Worm (Caenorhabditis elegans) whole organism, L4 larva: ENCODE results near the gene F14H3.5.

Experiments used
- F10B5.3 ChIP-seq: sonication (generic microtip); optimal IDR thresholded peaks from 2 replicates; lab custom pipeline; 2016; ENCODE audit warnings: mild to moderate bottlenecking, missing genetic modification characterization, missing compliant biosample characterization
- F37D6.2 ChIP-seq: sonication (generic microtip); optimal IDR thresholded peaks from 2 replicates; lab custom pipeline; 2016; ENCODE audit warnings: mild to moderate bottlenecking, missing genetic modification characterization, missing compliant biosample characterization
- F44E2.7 ChIP-seq: fragments of 200-800 bp; sonication (Bioruptor generic); IDR thresholded peaks from 2 replicates; pipeline ENCODE4 v2.1.2; 2022; ENCODE audit warnings: missing genetic modification characterization, missing compliant biosample characterization
- R02D3.7 ChIP-seq: fragments of 150-350 bp; sonication (generic microtip); optimal IDR thresholded peaks from 3 replicates; lab custom pipeline; 2014; ENCODE audit warnings: missing biosample characterization, missing genetic modification characterization
- ZK337.2 ChIP-seq: fragments of 200-800 bp; sonication (Bioruptor generic); IDR thresholded peaks from 2 replicates; pipeline ENCODE4 v1.3.6; 2022; ENCODE audit warnings: missing genetic modification reagents, missing genetic modification characterization, missing compliant biosample characterization
- aha-1 ChIP-seq: fragments of 150-350 bp; peaks from one replicate; lab custom pipeline; 2014; ENCODE audit warnings: missing biosample characterization, missing genetic modification characterization
- ama-1 ChIP-seq: fragments of 150-350 bp; optimal IDR thresholded peaks from 2 replicates; lab custom pipeline; 2014; ENCODE audit warnings: inconsistent platforms, mixed read lengths
- arid-1 ChIP-seq: fragments of 200-800 bp; sonication (Bioruptor generic); conservative IDR thresholded peaks from 2 replicates; pipeline ENCODE4 v1.3.6; 2022; ENCODE audit warnings: missing genetic modification reagents, missing genetic modification characterization, missing compliant biosample characterization
- attf-4 ChIP-seq: sonication (generic microtip); optimal IDR thresholded peaks from 3 replicates; lab custom pipeline; 2017; ENCODE audit warnings: missing biosample characterization, missing genetic modification characterization
- ceh-32 ChIP-seq: sonication (generic microtip); optimal IDR thresholded peaks from 2 replicates; lab custom pipeline; 2016; ENCODE audit warnings: mild to moderate bottlenecking, missing genetic modification characterization, missing compliant biosample characterization; ENCODE audit not compliant: poor library complexity
- ces-1 ChIP-seq: fragments of 150-350 bp; sonication (generic microtip); optimal IDR thresholded peaks from 4 replicates; lab custom pipeline; 2014; ENCODE audit warnings: missing biosample characterization, missing genetic modification reagents, missing genetic modification characterization
- cey-2 ChIP-seq: sonication (generic microtip); optimal IDR thresholded peaks from 3 replicates; lab custom pipeline; 2017; ENCODE audit warnings: missing genetic modification characterization, mild to moderate bottlenecking, missing compliant biosample characterization, antibody characterized with exemption, borderline replicate concordance; ENCODE audit not compliant: insufficient read depth
- daf-16 ChIP-seq, 3 experiments: sonication (generic microtip); optimal IDR thresholded peaks; 2 replicates each; lab custom pipeline; 2016 to 2017; ENCODE audit warnings: missing genetic modification characterization in 3 of 3, missing genetic modification reagents in 3 of 3, mild to moderate bottlenecking in 2 of 3, missing compliant biosample characterization in 2 of 3, missing biosample characterization in 1 of 3, moderate library complexity in 1 of 3
- daf-19 ChIP-seq: fragments of 200-800 bp; sonication (Bioruptor generic); conservative IDR thresholded peaks from 2 replicates; pipeline ENCODE4 v1.3.6; 2022; ENCODE audit warnings: missing genetic modification characterization, missing compliant biosample characterization
- dve-1 ChIP-seq: sonication (generic microtip); optimal IDR thresholded peaks from 2 replicates; lab custom pipeline; 2017; ENCODE audit warnings: antibody characterized with exemption, mild to moderate bottlenecking, missing genetic modification characterization, missing compliant biosample characterization; ENCODE audit not compliant: insufficient read depth
- egl-27 ChIP-seq: sonication (generic microtip); optimal IDR thresholded peaks from 3 replicates; lab custom pipeline; 2017; ENCODE audit warnings: missing biosample characterization, missing genetic modification reagents, missing genetic modification characterization
- fos-1 ChIP-seq: fragments of 150-350 bp; optimal IDR thresholded peaks from 2 replicates; lab custom pipeline; 2014; ENCODE audit warnings: missing biosample characterization, missing genetic modification characterization
- hlh-11 ChIP-seq: fragments of 200-800 bp; sonication (Bioruptor generic); optimal IDR thresholded peaks from 2 replicates; lab custom pipeline; 2018; ENCODE audit warnings: mild to moderate bottlenecking, missing genetic modification characterization, missing compliant biosample characterization
- lim-7 ChIP-seq: fragments of 200-800 bp; sonication (Bioruptor generic); IDR thresholded peaks from 2 replicates; pipeline ENCODE4 v1.3.6; 2022; ENCODE audit warnings: missing genetic modification characterization, missing compliant biosample characterization
- lin-29 ChIP-seq: fragments of 200-800 bp; sonication (Bioruptor generic); IDR thresholded peaks from 2 replicates; pipeline ENCODE4 v1.3.6; 2022; ENCODE audit warnings: missing genetic modification reagents, missing genetic modification characterization, missing compliant biosample characterization
- lir-3 ChIP-seq: sonication (generic microtip); optimal IDR thresholded peaks from 2 replicates; lab custom pipeline; 2016; ENCODE audit warnings: mild to moderate bottlenecking, missing genetic modification characterization, missing compliant biosample characterization
- lsy-2 ChIP-seq, 2 experiments: fragments of 150-350 bp in 1 of 2; sonication (generic microtip) in 1 of 2; optimal IDR thresholded peaks; 2 replicates each; lab custom pipeline; 2014 to 2017; ENCODE audit warnings: missing biosample characterization in 2 of 2, missing genetic modification characterization in 2 of 2
- madf-9 ChIP-seq: fragments of 200-800 bp; sonication (Bioruptor generic); conservative IDR thresholded peaks from 2 replicates; pipeline ENCODE4 v1.3.6; 2022; ENCODE audit warnings: missing genetic modification reagents, missing genetic modification characterization, missing compliant biosample characterization
- mdt-29 ChIP-seq: fragments of 200-800 bp; sonication (Bioruptor generic); IDR thresholded peaks from 2 replicates; pipeline ENCODE4 v1.3.6; 2022; ENCODE audit warnings: missing genetic modification reagents, missing genetic modification characterization, missing compliant biosample characterization
- mep-1 ChIP-seq: fragments of 150-350 bp; sonication (generic microtip); optimal IDR thresholded peaks from 3 replicates; lab custom pipeline; 2014; ENCODE audit warnings: missing biosample characterization, missing genetic modification characterization
- mxl-3 ChIP-seq: fragments of 200-800 bp; sonication (Bioruptor generic); optimal IDR thresholded peaks from 2 replicates; lab custom pipeline; 2018; ENCODE audit warnings: mild to moderate bottlenecking, missing genetic modification characterization, missing compliant biosample characterization
- nhr-11 ChIP-seq: fragments of 150-350 bp; optimal IDR thresholded peaks from 2 replicates; lab custom pipeline; 2014; ENCODE audit warnings: missing biosample characterization, missing genetic modification characterization
- nhr-111 ChIP-seq: fragments of 200-800 bp; sonication (Bioruptor generic); optimal IDR thresholded peaks from 2 replicates; lab custom pipeline; 2018; ENCODE audit warnings: mild to moderate bottlenecking, missing genetic modification characterization, missing compliant biosample characterization
- nhr-25 ChIP-seq: sonication (generic microtip); optimal IDR thresholded peaks from 2 replicates; lab custom pipeline; 2017; ENCODE audit warnings: missing genetic modification characterization, mild to moderate bottlenecking, missing compliant biosample characterization, antibody characterized with exemption, moderate library complexity, borderline replicate concordance; ENCODE audit not compliant: insufficient read depth
- nhr-28 ChIP-seq: fragments of 150-350 bp; optimal IDR thresholded peaks from 2 replicates; lab custom pipeline; 2014; ENCODE audit warnings: missing biosample characterization, missing genetic modification characterization
- nhr-41 ChIP-seq: fragments of 200-800 bp; sonication (Bioruptor generic); IDR thresholded peaks from 2 replicates; pipeline ENCODE4 v1.3.6; 2022; ENCODE audit warnings: missing genetic modification reagents, missing genetic modification characterization, missing compliant biosample characterization
- nhr-76 ChIP-seq: fragments of 150-350 bp; optimal IDR thresholded peaks from 2 replicates; lab custom pipeline; 2014; ENCODE audit warnings: missing biosample characterization, missing genetic modification characterization
- php-3 ChIP-seq: fragments of 200-800 bp; sonication (Bioruptor generic); IDR thresholded peaks from 2 replicates; pipeline ENCODE4 v1.3.6; 2022; ENCODE audit warnings: missing genetic modification reagents, missing genetic modification characterization, missing compliant biosample characterization
- skn-1 ChIP-seq: fragments of 150-350 bp; optimal IDR thresholded peaks from 2 replicates; lab custom pipeline; 2014; ENCODE audit warnings: missing biosample characterization, missing genetic modification characterization
- snpc-1.2 ChIP-seq: fragments of 200-800 bp; sonication (Bioruptor generic); IDR thresholded peaks from 2 replicates; pipeline ENCODE4 v1.3.6; 2022; ENCODE audit warnings: missing genetic modification reagents, missing genetic modification characterization, missing compliant biosample characterization
- snpc-4 ChIP-seq: fragments of 150-350 bp; optimal IDR thresholded peaks from 2 replicates; lab custom pipeline; 2014; ENCODE audit warnings: missing biosample characterization, missing genetic modification characterization
- spr-1 ChIP-seq: sonication (generic microtip); optimal IDR thresholded peaks from 2 replicates; lab custom pipeline; 2016; ENCODE audit warnings: mild to moderate bottlenecking, missing genetic modification characterization, missing compliant biosample characterization
- spr-3 ChIP-seq: fragments of 200-800 bp; sonication (Bioruptor generic); optimal IDR thresholded peaks from 2 replicates; lab custom pipeline; 2018; ENCODE audit warnings: mild to moderate bottlenecking, missing genetic modification characterization, missing compliant biosample characterization

Gene F14H3.5

DNA sequence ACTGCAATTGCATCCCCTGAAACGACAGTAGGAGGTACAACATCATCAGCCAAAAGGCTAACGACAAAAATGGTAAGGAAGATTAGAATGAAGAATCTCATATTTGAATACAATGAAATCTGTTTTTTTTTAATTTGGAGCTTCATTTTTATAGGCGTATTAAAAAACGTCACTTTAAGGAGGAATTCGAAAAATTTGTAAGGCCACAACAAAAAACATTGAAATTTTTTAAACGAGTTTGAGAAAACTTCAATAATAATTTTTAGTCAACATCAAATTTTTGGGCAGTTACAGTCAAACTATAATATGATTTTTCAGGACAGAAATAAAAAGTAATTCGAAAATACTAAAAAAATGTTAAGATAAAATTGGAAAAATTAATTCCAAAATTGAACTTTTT lies 5.9 kb upstream of the F14H3.5 start, which contains the start of gene F14H3.14:
Gene F14H3.14, minus strand, starts transcription at position 101 of the 400 bp plus-strand sequence.
- TF ChIP-seq F44E2.7 (GFP tag; lab: Robert Waterston, UW) (no peak), daf-16 (GFP tag; optimal IDR thresholded peaks at IDR 0.05; lab: Kevin White, UChicago) (no peak), daf-16 (tag; optimal IDR thresholded peaks at IDR 0.05; lab: Kevin White, UChicago) (no peak), ZK337.2 (GFP tag; lab: Robert Waterston, UW) (no peak)

DNA sequence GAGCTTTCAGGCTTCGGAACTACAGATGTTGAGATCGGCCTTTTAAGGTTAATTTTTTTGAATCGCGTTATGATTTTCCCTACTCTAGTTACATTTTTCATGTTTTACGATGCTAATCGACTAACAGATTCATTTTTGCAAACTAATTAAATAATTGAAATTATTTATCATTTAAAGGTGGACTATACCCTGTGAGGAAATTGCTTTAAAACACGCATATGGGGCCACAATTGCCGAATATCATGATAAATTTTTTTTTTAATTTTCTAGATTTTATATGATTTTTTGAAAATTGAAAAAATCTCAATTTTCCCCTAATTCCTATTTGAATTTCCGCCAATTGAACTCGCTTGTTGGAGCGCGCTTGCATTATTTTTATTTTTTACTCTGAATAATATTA lies 5.1 kb upstream of the F14H3.5 start, which contains the start of gene fbxa-100:
Gene fbxa-100, minus strand, starts transcription at position 101 of the 400 bp plus-strand sequence.
- TF ChIP-seq aha-1 (tag; lab: Kevin White, UChicago) (peak; percentile 23), egl-27 (tag; lab: Kevin White, UChicago) (no peak)

DNA sequence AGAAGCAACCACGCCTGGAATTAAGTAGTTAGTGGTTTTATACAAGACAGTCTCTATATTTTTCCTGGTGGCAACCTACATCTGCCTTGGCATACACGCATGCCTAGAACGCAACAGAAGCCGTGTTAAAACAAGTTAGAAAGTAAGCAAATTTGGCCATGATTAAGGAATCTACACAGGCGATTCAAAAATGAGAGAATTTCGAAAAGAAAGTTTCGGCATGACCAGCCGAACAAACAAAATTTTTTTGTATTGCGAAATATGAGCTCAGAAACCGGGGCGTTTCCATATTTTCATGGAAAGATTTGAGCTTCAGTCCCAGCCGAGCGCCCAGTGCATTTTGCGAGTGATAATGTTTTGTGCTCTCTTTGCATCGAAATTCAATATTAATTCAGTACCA lies 3.3 kb upstream of the F14H3.5 start, which contains the start of gene F14H3.15:
Gene F14H3.15, minus strand, starts transcription at position 101 of the 400 bp plus-strand sequence.
- no peak for TF ChIP-seq fos-1
- TF ChIP-seq nhr-76 (tag; lab: Kevin White, UChicago): no peak
- no peak for TF ChIP-seq php-3 (GFP tag; lab: Robert Waterston, UW)
- TF ChIP-seq spr-3: no peak
- no peak for TF ChIP-seq daf-19
- TF ChIP-seq cey-2 (tag; lab: Kevin White, UChicago): no peak
- no peak for TF ChIP-seq lir-3 (tag; lab: Kevin White, UChicago)
- TF ChIP-seq snpc-1.2 (GFP tag; lab: Robert Waterston, UW): no peak
- no peak for TF ChIP-seq mxl-3
- no peak for TF ChIP-seq lin-29 (GFP tag; lab: Robert Waterston, UW)
- no peak for TF ChIP-seq ceh-32 (tag; lab: Kevin White, UChicago)
- TF ChIP-seq nhr-111 (GFP tag; lab: Kevin White, UChicago): no peak
- no peak for TF ChIP-seq madf-9 (GFP tag; lab: Robert Waterston, UW)
- no peak for TF ChIP-seq egl-27 (tag; lab: Kevin White, UChicago)
- no peak for TF ChIP-seq spr-1 (tag; lab: Kevin White, UChicago)
- no peak for TF ChIP-seq lim-7 (GFP tag; lab: Robert Waterston, UW)
- no peak for TF ChIP-seq daf-16 (GFP tag; optimal IDR thresholded peaks at IDR 0.05; lab: Kevin White, UChicago)
- TF ChIP-seq daf-16 (tag; optimal IDR thresholded peaks at IDR 0.05; lab: Kevin White, UChicago): no peak
- no peak for TF ChIP-seq F37D6.2 (tag; lab: Kevin White, UChicago)
- TF ChIP-seq R02D3.7 (tag; lab: Kevin White, UChicago): no peak
- TF ChIP-seq nhr-28 (tag; lab: Kevin White, UChicago): no peak

DNA sequence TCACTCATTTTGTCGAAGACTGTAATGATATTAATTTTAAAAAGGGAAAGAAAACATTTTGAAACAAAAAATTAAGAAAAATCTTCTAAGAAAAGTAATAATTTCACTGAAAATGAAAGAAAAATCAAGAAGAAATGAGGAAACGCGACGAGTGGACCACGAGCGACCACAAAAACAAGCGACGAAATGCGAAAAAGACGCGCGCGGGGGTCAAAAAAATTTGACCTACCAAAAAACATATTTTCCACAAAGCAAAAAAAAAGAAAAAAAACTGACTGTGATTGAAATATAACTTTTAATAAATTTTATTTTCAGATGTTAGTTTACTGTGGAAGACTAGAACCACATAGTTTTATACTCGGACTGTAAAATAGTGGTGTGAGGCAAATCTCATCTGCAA lies 2.0 kb upstream of the F14H3.5 start, which contains the start of gene F14H3.6:
Gene F14H3.6, minus strand, starts transcription at position 22 of the 400 bp plus-strand sequence.
- TF ChIP-seq mdt-29 (GFP tag; lab: Robert Waterston, UW) (no peak), spr-3 (no peak), attf-4 (tag; lab: Kevin White, UChicago) (no peak), lim-7 (GFP tag; lab: Robert Waterston, UW) (no peak), nhr-41 (no peak), lsy-2 (tag; optimal IDR thresholded peaks at IDR 0.05; lab: Kevin White, UChicago) (no peak), egl-27 (tag; lab: Kevin White, UChicago) (no peak), nhr-11 (no peak), skn-1 (no peak), hlh-11 (tag; lab: Kevin White, UChicago) (no peak), dve-1 (tag; lab: Kevin White, UChicago) (no peak), mep-1 (tag; lab: Kevin White, UChicago) (no peak), lir-3 (tag; lab: Kevin White, UChicago) (no peak), snpc-4 (tag; lab: Kevin White, UChicago) (no peak), arid-1 (GFP tag; lab: Robert Waterston, UW) (no peak), nhr-25 (no peak), ama-1 (lab: Kevin White, UChicago) (no peak), spr-1 (tag; lab: Kevin White, UChicago) (no peak), ces-1 (GFP tag; lab: Kevin White, UChicago) (no peak), F10B5.3 (tag; lab: Kevin White, UChicago) (no peak)
